Fruit fly (Drosophila melanogaster): Measurements from ENCODE around the gene CG8661.

CG8661 gene

dm6 chrX:17294979-17295378 is 10.7 kb upstream of the CG8661 start:
- TF ChIP-seq Adf1 (GFP tag; IDR thresholded peaks at IDR 0.05) (no peak), nom (GFP tag; optimal IDR thresholded peaks at IDR 0.05) (no peak), kni (GFP tag; optimal IDR thresholded peaks at IDR 0.05) (no peak), aop (GFP tag; IDR thresholded peaks at IDR 0.05) (no peak), CG4617 (GFP tag; optimal IDR thresholded peaks at IDR 0.05; ENCODE audit: borderline replicate concordance) (no peak), CG13775 (GFP tag; optimal IDR thresholded peaks at IDR 0.05) (no peak), CG4328 (GFP tag; optimal IDR thresholded peaks at IDR 0.05) (no peak), CG11085 (GFP tag; IDR thresholded peaks at IDR 0.05) (no peak), scrt (GFP tag; optimal IDR thresholded peaks at IDR 0.05) (no peak), Deaf1 (tag; optimal IDR thresholded peaks at IDR 0.05) (no peak), hbn (GFP tag; IDR thresholded peaks at IDR 0.05; ENCODE audit: partially characterized antibody) (no peak), Atf3 (GFP tag; optimal IDR thresholded peaks at IDR 0.05) (no peak), CG18011 (GFP tag; optimal IDR thresholded peaks at IDR 0.05) (no peak), CrebB (tag; optimal IDR thresholded peaks at IDR 0.05) (no peak), CG2678 (tag; optimal IDR thresholded peaks at IDR 0.05) (peak; percentile 18), Hey (tag; optimal IDR thresholded peaks at IDR 0.05) (no peak), CG9727 (GFP tag; optimal IDR thresholded peaks at IDR 0.05) (no peak), ATbp (GFP tag; optimal IDR thresholded peaks at IDR 0.05) (no peak), D (optimal IDR thresholded peaks at IDR 0.05) (no peak), D (GFP tag; optimal IDR thresholded peaks at IDR 0.05) (no peak), Mes4 (GFP tag; optimal IDR thresholded peaks at IDR 0.05) (no peak), usp (GFP tag; optimal IDR thresholded peaks at IDR 0.05) (no peak), CG10431 (GFP tag; optimal IDR thresholded peaks at IDR 0.05) (no peak), eve (GFP tag; optimal IDR thresholded peaks at IDR 0.05) (no peak), Taf1 (GFP tag; IDR thresholded peaks at IDR 0.05) (no peak), CG17802 (tag; optimal IDR thresholded peaks at IDR 0.05) (no peak), Sry-β (GFP tag; optimal IDR thresholded peaks at IDR 0.05) (no peak), CG11093 (GFP tag; IDR thresholded peaks at IDR 0.05) (no peak), row (GFP tag; IDR thresholded peaks at IDR 0.05) (peak; percentile 39; the same call in 2 of the 3 replicates), pzg (GFP tag; optimal IDR thresholded peaks at IDR 0.05) (no peak), Atf-2 (GFP tag; optimal IDR thresholded peaks at IDR 0.05) (no peak), h (optimal IDR thresholded peaks at IDR 0.05) (no peak), CG7963 (GFP tag; IDR thresholded peaks at IDR 0.05; ENCODE audit: partially characterized antibody) (no peak), CG9215 (GFP tag; IDR thresholded peaks at IDR 0.05) (no peak), Ssrp (tag; optimal IDR thresholded peaks at IDR 0.05) (no peak), ftz-f1 (GFP tag; optimal IDR thresholded peaks at IDR 0.05) (no peak), CG11696 (GFP tag; IDR thresholded peaks at IDR 0.05) (no peak), danr (GFP tag; IDR thresholded peaks at IDR 0.05) (no peak), CG11560 (tag; IDR thresholded peaks at IDR 0.05) (no peak), cad (GFP tag; optimal IDR thresholded peaks at IDR 0.05) (no peak), slou (GFP tag; optimal IDR thresholded peaks at IDR 0.05) (no peak), HLH4C (GFP tag; IDR thresholded peaks at IDR 0.05; ENCODE audit: partially characterized antibody) (no peak), unpg (GFP tag; optimal IDR thresholded peaks at IDR 0.05) (no peak), Bdp1 (GFP tag; optimal IDR thresholded peaks at IDR 0.05) (no peak), CG1233 (GFP tag; optimal IDR thresholded peaks at IDR 0.05) (no peak), CG6272 (GFP tag; IDR thresholded peaks at IDR 0.05) (0 out of 2 replicates have a peak, but pooled peaks have one; percentile 3), Nf-YB (GFP tag; optimal IDR thresholded peaks at IDR 0.05) (no peak), sd (tag; optimal IDR thresholded peaks at IDR 0.05) (no peak), CG11247 (GFP tag; IDR thresholded peaks at IDR 0.05) (no peak), gsb-n (tag; optimal IDR thresholded peaks at IDR 0.05) (no peak), cg (GFP tag; optimal IDR thresholded peaks at IDR 0.05) (no peak), crol (GFP tag; IDR thresholded peaks at IDR 0.05) (no peak)
